Worm (Caenorhabditis elegans): ENCODE results near the gene ZK418.13.

DNA sequence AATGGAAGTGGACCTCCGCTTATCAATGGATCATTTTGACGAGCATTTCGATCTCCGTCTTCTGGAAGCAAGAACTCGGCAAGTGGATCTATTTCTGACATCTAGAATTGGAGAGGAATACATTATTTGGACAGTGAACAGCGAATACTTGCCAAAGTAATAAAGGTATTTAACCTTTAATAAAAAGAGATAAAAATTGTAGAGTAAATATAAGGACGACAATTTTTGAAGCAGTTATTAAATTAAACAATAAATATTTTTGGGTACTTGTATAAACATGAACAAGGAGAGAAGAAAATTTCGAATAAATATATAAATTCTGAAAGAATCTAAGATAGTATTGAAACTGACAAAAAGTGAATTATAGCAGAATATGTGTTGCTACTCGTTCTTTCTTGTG lies 3.8 kb downstream of the ZK418.13 start, which contains the start of gene lin-37:
- TF ChIP-seq let-526 (GFP tag; IDR thresholded peaks at IDR 0.05): no peak
- TF ChIP-seq ztf-26 (tag; optimal IDR thresholded peaks at IDR 0.05): no peak
- no peak for TF ChIP-seq B0035.1 (tag; optimal IDR thresholded peaks at IDR 0.05)
- no peak for TF ChIP-seq Y67H2A.10 (GFP tag; conservative IDR thresholded peaks at IDR 0.05)
- no peak for TF ChIP-seq unc-62 (GFP tag; optimal IDR thresholded peaks at IDR 0.05)
- TF ChIP-seq athp-1 (tag; optimal IDR thresholded peaks at IDR 0.05): no peak
- TF ChIP-seq lin-35 (GFP tag; optimal IDR thresholded peaks at IDR 0.05): no peak

Measured in whole organism, young adult.